Worm (Caenorhabditis elegans) whole organism, late embryonic: ENCODE measurements around the gene K02E11.7.

ENCODE experiments used
- F13H6.1 ChIP-seq: sonication (generic microtip); optimal IDR thresholded peaks from 2 replicates; lab custom pipeline; 2016; ENCODE audit warnings: missing genetic modification characterization, missing compliant biosample characterization
- K02D7.2 ChIP-seq: sonication (generic microtip); optimal IDR thresholded peaks from 2 replicates; lab custom pipeline; 2017; ENCODE audit warnings: mild to moderate bottlenecking, missing genetic modification characterization, missing compliant biosample characterization
- K09A11.1 ChIP-seq: sonication (generic microtip); optimal IDR thresholded peaks from 2 replicates; lab custom pipeline; 2017; ENCODE audit warnings: antibody characterized with exemption, mild to moderate bottlenecking, missing genetic modification characterization, missing compliant biosample characterization; ENCODE audit not compliant: insufficient read depth
- T23F11.4 ChIP-seq: fragments of 200-800 bp; sonication (Bioruptor generic); optimal IDR thresholded peaks from 2 replicates; lab custom pipeline; 2018; ENCODE audit warnings: mild to moderate bottlenecking, missing genetic modification characterization, missing compliant biosample characterization
- ahr-1 ChIP-seq: sonication (generic microtip); optimal IDR thresholded peaks from 2 replicates; lab custom pipeline; 2016; ENCODE audit warnings: missing genetic modification characterization, missing compliant biosample characterization
- ama-1 ChIP-seq: fragments of 150-350 bp; optimal IDR thresholded peaks from 2 replicates; lab custom pipeline; 2014
- ceh-22 ChIP-seq: sonication (generic microtip); optimal IDR thresholded peaks from 2 replicates; lab custom pipeline; 2017; ENCODE audit warnings: missing biosample characterization, missing genetic modification characterization
- ceh-24 ChIP-seq: sonication (generic microtip); optimal IDR thresholded peaks from 2 replicates; lab custom pipeline; 2016; ENCODE audit warnings: mild to moderate bottlenecking, missing genetic modification characterization, missing compliant biosample characterization
- ceh-34 ChIP-seq: sonication (generic microtip); optimal IDR thresholded peaks from 2 replicates; lab custom pipeline; 2016; ENCODE audit warnings: mild to moderate bottlenecking, missing genetic modification characterization, missing compliant biosample characterization
- ceh-45 ChIP-seq: fragments of 200-800 bp; sonication (Bioruptor generic); IDR thresholded peaks from 2 replicates; pipeline ENCODE4 v1.3.6; 2022; ENCODE audit warnings: missing genetic modification reagents, missing genetic modification characterization, missing compliant biosample characterization
- ceh-48 ChIP-seq: sonication (generic microtip); optimal IDR thresholded peaks from 2 replicates; lab custom pipeline; 2016; ENCODE audit warnings: missing genetic modification characterization, inconsistent platforms, missing compliant biosample characterization
- ceh-6 ChIP-seq: fragments of 200-800 bp; sonication (Bioruptor generic); optimal IDR thresholded peaks from 2 replicates; lab custom pipeline; 2018; ENCODE audit warnings: mild to moderate bottlenecking, missing genetic modification characterization, missing compliant biosample characterization
- ceh-9 ChIP-seq: sonication (generic microtip); optimal IDR thresholded peaks from 2 replicates; lab custom pipeline; 2016; ENCODE audit warnings: mild to moderate bottlenecking, missing genetic modification characterization, inconsistent platforms, missing compliant biosample characterization
- eyg-1 ChIP-seq: sonication (generic microtip); optimal IDR thresholded peaks from 2 replicates; lab custom pipeline; 2016; ENCODE audit warnings: missing genotype, missing genetic modification characterization, missing compliant biosample characterization
- fax-1 ChIP-seq: sonication (generic microtip); optimal IDR thresholded peaks from 2 replicates; lab custom pipeline; 2016; ENCODE audit warnings: missing genotype, missing genetic modification characterization, missing compliant biosample characterization
- fkh-10 ChIP-seq: fragments of 150-350 bp; optimal IDR thresholded peaks from 2 replicates; lab custom pipeline; 2014; ENCODE audit warnings: missing biosample characterization, missing genetic modification reagents, missing genetic modification characterization
- fkh-6 ChIP-seq: sonication (generic microtip); optimal IDR thresholded peaks from 2 replicates; lab custom pipeline; 2016; ENCODE audit warnings: missing genetic modification characterization, missing compliant biosample characterization
- gmeb-2 ChIP-seq: sonication (generic microtip); optimal IDR thresholded peaks from 2 replicates; lab custom pipeline; 2016; ENCODE audit warnings: missing genetic modification characterization, inconsistent platforms, missing compliant biosample characterization
- hlh-30 ChIP-seq: sonication (generic microtip); optimal IDR thresholded peaks from 2 replicates; lab custom pipeline; 2017; ENCODE audit warnings: antibody characterized with exemption, missing genetic modification characterization, missing compliant biosample characterization; ENCODE audit not compliant: insufficient read depth
- hlh-6 ChIP-seq: sonication (generic microtip); optimal IDR thresholded peaks from 2 replicates; lab custom pipeline; 2016; ENCODE audit warnings: missing genotype, missing genetic modification characterization, missing compliant biosample characterization
- mec-3 ChIP-seq: sonication (generic microtip); optimal IDR thresholded peaks from 2 replicates; lab custom pipeline; 2016; ENCODE audit warnings: borderline replicate concordance, missing genetic modification characterization, missing compliant biosample characterization
- nfya-1 ChIP-seq: sonication (generic microtip); optimal IDR thresholded peaks from 2 replicates; lab custom pipeline; 2017; ENCODE audit warnings: missing genetic modification characterization, mild to moderate bottlenecking, missing compliant biosample characterization, antibody characterized with exemption, moderate library complexity
- npax-4 ChIP-seq: sonication (generic microtip); optimal IDR thresholded peaks from 2 replicates; lab custom pipeline; 2016; ENCODE audit warnings: missing genetic modification characterization, missing compliant biosample characterization
- pag-3 ChIP-seq: sonication (generic microtip); optimal IDR thresholded peaks from 2 replicates; lab custom pipeline; 2016; ENCODE audit warnings: missing compliant biosample characterization, missing genetic modification characterization, borderline replicate concordance
- rnt-1 ChIP-seq: sonication (generic microtip); optimal IDR thresholded peaks from 2 replicates; lab custom pipeline; 2016; ENCODE audit warnings: missing genetic modification characterization, missing compliant biosample characterization
- sdc-2 ChIP-seq: sonication (generic microtip); optimal IDR thresholded peaks from 2 replicates; lab custom pipeline; 2016; ENCODE audit warnings: missing genotype, missing genetic modification characterization, missing compliant biosample characterization
- sox-4 ChIP-seq: sonication (generic microtip); optimal IDR thresholded peaks from 2 replicates; lab custom pipeline; 2017; ENCODE audit warnings: mild to moderate bottlenecking, missing genetic modification characterization, inconsistent platforms, missing compliant biosample characterization
- syd-9 ChIP-seq: sonication (generic microtip); optimal IDR thresholded peaks from 2 replicates; lab custom pipeline; 2016; ENCODE audit warnings: mild to moderate bottlenecking, missing genetic modification characterization, moderate library complexity, missing compliant biosample characterization
- tbx-2 ChIP-seq: sonication (generic microtip); optimal IDR thresholded peaks from 2 replicates; lab custom pipeline; 2016; ENCODE audit warnings: missing genetic modification characterization, missing compliant biosample characterization
- tbx-7 ChIP-seq: sonication (generic microtip); optimal IDR thresholded peaks from 2 replicates; lab custom pipeline; 2016; ENCODE audit warnings: missing genotype, missing genetic modification characterization, missing compliant biosample characterization
- unc-3 ChIP-seq, 2 experiments: fragments of 200-800 bp in 1 of 2; sonication (Bioruptor generic) in 1 of 2; sonication (generic microtip) in 1 of 2; conservative IDR thresholded peaks in 1 of 2; optimal IDR thresholded peaks in 1 of 2; 2 replicates each; pipeline versions ENCODE4 v1.3.6 to Lab custom; 2016 to 2022; ENCODE audit warnings: missing compliant biosample characterization in 2 of 2, missing genetic modification characterization in 2 of 2, missing genetic modification reagents in 1 of 2
- unc-42 ChIP-seq: sonication (generic microtip); optimal IDR thresholded peaks from 2 replicates; lab custom pipeline; 2016; ENCODE audit warnings: missing genotype, missing genetic modification characterization, missing compliant biosample characterization
- unc-55 ChIP-seq: sonication (generic microtip); optimal IDR thresholded peaks from 2 replicates; lab custom pipeline; 2017; ENCODE audit warnings: missing biosample characterization, missing genetic modification reagents, missing genetic modification characterization
- unc-86 ChIP-seq: sonication (generic microtip); optimal IDR thresholded peaks from 2 replicates; lab custom pipeline; 2016; ENCODE audit warnings: missing genetic modification characterization, missing compliant biosample characterization

The K02E11.7 gene

DNA sequence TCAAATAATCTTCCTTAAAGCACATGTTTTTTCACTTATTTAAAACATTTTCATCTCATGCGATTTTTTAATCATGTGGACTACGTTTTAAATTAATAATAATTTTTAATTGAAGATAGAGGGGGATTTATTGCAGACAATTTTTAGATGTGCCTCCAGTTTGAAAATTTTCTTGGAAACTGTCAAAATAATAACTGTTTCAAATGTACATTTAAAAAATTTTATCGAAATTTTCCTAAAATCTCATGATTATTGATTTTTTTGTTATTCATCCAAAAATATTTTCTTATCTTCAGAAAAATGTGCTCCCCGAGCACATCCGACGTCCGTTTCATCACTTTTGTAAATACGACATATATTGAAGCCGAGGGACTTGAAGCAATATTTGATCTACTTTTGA, 2.7 kb upstream of the K02E11.7 start, which contains the start of gene sre-8:
sre-8 (plus strand) TSS at position 301 of the 400 bp plus-strand sequence.
- TF ChIP-seq fkh-10, result no peak
- TF ChIP-seq rnt-1, result no peak

DNA sequence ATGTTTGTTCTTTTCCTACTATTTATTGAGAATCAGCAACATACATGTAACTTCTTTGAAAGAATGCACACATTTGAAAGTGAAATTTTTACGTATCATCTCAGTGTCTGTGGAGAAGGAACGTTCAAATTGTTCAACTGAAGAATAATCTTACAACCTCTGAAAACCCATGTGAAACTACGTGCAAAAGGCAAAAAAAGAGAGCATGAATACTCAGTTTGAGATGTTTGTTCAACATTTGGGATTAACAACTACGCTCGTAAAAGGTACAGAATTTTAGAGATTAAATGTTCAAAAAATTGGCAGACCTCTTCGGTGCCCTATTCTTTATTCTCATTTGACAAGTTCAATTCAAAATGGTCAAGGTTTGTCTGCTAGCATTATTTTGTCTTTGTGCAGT, 2.1 kb downstream of the K02E11.7 start, which contains the start of gene K02E11.5:
K02E11.5 (plus strand) TSS at position 301 of the 400 bp plus-strand sequence.
- TF ChIP-seq eyg-1 (tag; lab: Kevin White, UChicago), result no peak
- TF ChIP-seq unc-86 (tag; lab: Kevin White, UChicago), result no peak
- no peak for TF ChIP-seq unc-3 (GFP tag; conservative IDR thresholded peaks at IDR 0.05; lab: Robert Waterston, UW)
- no peak for TF ChIP-seq unc-3 (tag; optimal IDR thresholded peaks at IDR 0.05; lab: Kevin White, UChicago)
- TF ChIP-seq ceh-9, result no peak
- no peak for TF ChIP-seq pag-3 (tag; lab: Kevin White, UChicago)
- TF ChIP-seq sdc-2 (tag; lab: Kevin White, UChicago), result no peak
- no peak for TF ChIP-seq ceh-22 (tag; lab: Kevin White, UChicago)
- no peak for TF ChIP-seq gmeb-2 (tag; lab: Kevin White, UChicago)
- no peak for TF ChIP-seq hlh-30 (tag; lab: Kevin White, UChicago)
- TF ChIP-seq T23F11.4 (GFP tag; lab: Kevin White, UChicago), result no peak
- no peak for TF ChIP-seq F13H6.1 (tag; lab: Kevin White, UChicago)
- no peak for TF ChIP-seq unc-55 (GFP tag; lab: Kevin White, UChicago)
- TF ChIP-seq ceh-24 (tag; lab: Kevin White, UChicago), result no peak
- no peak for TF ChIP-seq ceh-48
- no peak for TF ChIP-seq fax-1 (tag; lab: Kevin White, UChicago)
- no peak for TF ChIP-seq ceh-34 (tag; lab: Kevin White, UChicago)
- no peak for TF ChIP-seq ceh-6 (GFP tag; lab: Kevin White, UChicago)

DNA sequence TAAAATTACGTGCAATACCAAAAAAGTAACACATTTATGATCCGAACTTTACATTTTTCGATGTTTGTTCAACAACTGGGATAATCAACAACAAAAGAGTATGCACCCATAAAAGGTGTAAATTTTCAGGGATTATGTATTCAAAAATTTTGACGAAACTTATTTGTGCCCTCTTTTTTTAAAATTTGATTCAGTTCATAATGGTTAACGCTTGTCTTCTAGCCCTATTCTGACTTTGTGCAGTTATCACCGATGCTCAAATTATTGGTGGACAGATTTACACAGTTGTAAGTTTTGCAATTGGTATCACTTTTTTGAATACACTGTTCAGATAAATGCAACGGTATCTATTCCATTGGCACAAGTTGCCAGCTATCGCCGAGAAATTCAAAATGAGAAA, 5.5 kb downstream of the K02E11.7 start, which contains the start of gene K02E11.6:
K02E11.6 (plus strand) TSS at position 149 of the 400 bp plus-strand sequence.
- no peak for TF ChIP-seq ama-1 (lab: Kevin White, UChicago)
- no peak for TF ChIP-seq ceh-48
- no peak for TF ChIP-seq ahr-1 (tag; lab: Kevin White, UChicago)
- TF ChIP-seq sdc-2 (tag; lab: Kevin White, UChicago), result no peak
- TF ChIP-seq, all 69 proteins: peak for 0

DNA sequence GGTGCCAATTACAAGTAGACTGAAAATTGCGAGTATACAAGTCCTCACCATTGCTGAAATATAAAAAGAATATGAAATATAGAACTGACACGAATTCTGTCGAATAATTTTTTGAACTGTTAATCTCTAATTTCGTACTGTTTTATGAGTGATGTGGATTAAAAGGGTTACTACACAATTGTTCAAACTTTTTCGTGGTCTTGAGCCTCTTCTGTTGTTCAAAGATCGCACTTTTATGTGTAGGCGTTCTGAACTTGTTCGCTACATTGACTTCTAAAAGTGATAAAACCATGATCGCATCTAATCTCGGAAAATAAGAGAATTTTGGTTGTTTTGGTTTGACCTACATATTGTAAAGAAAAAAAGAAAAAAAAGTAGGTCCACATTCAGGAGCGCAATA, 6.1 kb downstream of the K02E11.7 start, which contains the start of gene K02E11.4:
K02E11.4 (minus strand) TSS at position 101 of the 400 bp plus-strand sequence.
- TF ChIP-seq ceh-22 (tag; lab: Kevin White, UChicago), result no peak
- TF ChIP-seq tbx-2, result no peak
- TF ChIP-seq T23F11.4 (GFP tag; lab: Kevin White, UChicago), result no peak
- TF ChIP-seq fkh-6 (tag; lab: Kevin White, UChicago), result no peak
- TF ChIP-seq ceh-45 (GFP tag; lab: Robert Waterston, UW), result no peak
- no peak for TF ChIP-seq K02D7.2 (tag; lab: Kevin White, UChicago)
- TF ChIP-seq eyg-1 (tag; lab: Kevin White, UChicago), result no peak
- no peak for TF ChIP-seq nfya-1 (tag; lab: Kevin White, UChicago)
- TF ChIP-seq npax-4 (tag; lab: Kevin White, UChicago), result no peak
- TF ChIP-seq unc-42 (tag; lab: Kevin White, UChicago), result no peak
- TF ChIP-seq mec-3, result no peak
- no peak for TF ChIP-seq tbx-7 (tag; lab: Kevin White, UChicago)
- no peak for TF ChIP-seq sdc-2 (tag; lab: Kevin White, UChicago)
- TF ChIP-seq syd-9 (tag; lab: Kevin White, UChicago), result no peak
- TF ChIP-seq unc-86 (tag; lab: Kevin White, UChicago), result no peak
- no peak for TF ChIP-seq K09A11.1
- no peak for TF ChIP-seq sox-4 (tag; lab: Kevin White, UChicago)
- no peak for TF ChIP-seq hlh-6 (tag; lab: Kevin White, UChicago)
